Worm (Caenorhabditis elegans): ENCODE data around the gene ZK1307.2.

ZK1307.2 gene

ce11 chrII:9668959-9669358 lies 15.2 kb upstream of the ZK1307.2 start, which contains the start of gene taf-8 (continued):
- TF ChIP-seq nhr-20 (tag; optimal IDR thresholded peaks at IDR 0.05) (peak; percentile 79), elt-3 (tag; optimal IDR thresholded peaks at IDR 0.05) (peak in 1 of 6 experiments; percentile 6), ztf-11 (tag; optimal IDR thresholded peaks at IDR 0.05) (peak in 1 of 2 experiments; percentile 34), lin-15B (tag; optimal IDR thresholded peaks at IDR 0.05) (peak; percentile 24), lin-14 (GFP tag; optimal IDR thresholded peaks at IDR 0.05) (peak; percentile 71), hlh-17 (GFP tag; optimal IDR thresholded peaks at IDR 0.05; ENCODE audit: borderline replicate concordance) (no peak)

DNA sequence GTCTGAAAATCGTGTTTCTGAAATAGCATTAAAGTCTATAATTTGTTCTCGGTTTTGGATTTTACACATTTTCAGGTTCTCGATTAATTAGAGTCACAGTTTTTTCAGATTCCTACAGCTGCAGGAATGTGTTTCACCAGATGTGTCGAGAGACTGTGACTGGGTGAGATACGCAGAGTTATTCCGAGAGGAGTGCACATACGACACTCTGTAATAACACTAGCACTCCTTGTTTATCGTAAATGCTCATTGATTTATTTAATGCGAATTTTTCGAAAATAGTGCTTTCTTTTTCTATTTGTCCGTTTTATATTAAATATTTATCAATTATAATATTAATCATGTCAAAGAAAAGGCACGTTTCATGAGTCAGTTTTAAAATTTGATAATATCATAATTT lies 13.6 kb upstream of the ZK1307.2 start, which contains the start of gene ZK1320.11:
Gene ZK1320.11, plus strand, starts transcription at position 243 of the 400 bp plus-strand sequence.
- no peak for TF ChIP-seq nhr-28 (tag; optimal IDR thresholded peaks at IDR 0.05)
- TF ChIP-seq nhr-71 (tag; optimal IDR thresholded peaks at IDR 0.05) = peak; percentile 25
- no peak for TF ChIP-seq dsc-1 (tag; optimal IDR thresholded peaks at IDR 0.05)
- peak; percentile 22 for TF ChIP-seq hlh-4 (tag; optimal IDR thresholded peaks at IDR 0.05)
- peak; percentile 5 for TF ChIP-seq lin-14 (GFP tag; optimal IDR thresholded peaks at IDR 0.05)
- TF ChIP-seq efl-1 (optimal IDR thresholded peaks at IDR 0.05) = peak; percentile 21 to 27
- TF ChIP-seq efl-1 (GFP tag; optimal IDR thresholded peaks at IDR 0.05 in 1 of 2) = no peak
- peak in 1 of 2 experiments; percentile 58 for TF ChIP-seq lsy-2 (tag; optimal IDR thresholded peaks at IDR 0.05)
- peak in 1 of 3 experiments; percentile 9 for TF ChIP-seq ceh-82 (tag; optimal IDR thresholded peaks at IDR 0.05)

ce11 chrII:9665577-9665976 lies 11.8 kb upstream of the ZK1307.2 start, which contains the start of gene ZK1320.5:
ZK1320.5 (minus strand) TSS chrII:9665677.
- TF ChIP-seq unc-30 (tag; optimal IDR thresholded peaks at IDR 0.05) = no peak
- no peak for TF ChIP-seq hlh-17 (GFP tag; optimal IDR thresholded peaks at IDR 0.05; ENCODE audit: borderline replicate concordance)
- no peak for TF ChIP-seq grh-1 (GFP tag; IDR thresholded peaks at IDR 0.05)
- TF ChIP-seq skn-1 (tag; optimal IDR thresholded peaks at IDR 0.05) = no peak
- no peak for TF ChIP-seq ceh-8 (GFP tag; optimal IDR thresholded peaks at IDR 0.05)
- TF ChIP-seq unc-98 (GFP tag; IDR thresholded peaks at IDR 0.05) = no peak
- TF ChIP-seq pag-3 (tag; optimal IDR thresholded peaks at IDR 0.05; ENCODE audit: borderline replicate concordance, insufficient read depth) = no peak
- TF ChIP-seq hlh-4 (tag; optimal IDR thresholded peaks at IDR 0.05) = no peak
- TF ChIP-seq lin-14 (GFP tag; optimal IDR thresholded peaks at IDR 0.05) = peak; percentile 15
- no peak for TF ChIP-seq tbx-2 (tag; optimal IDR thresholded peaks at IDR 0.05)
- TF ChIP-seq lin-39 (tag; optimal IDR thresholded peaks at IDR 0.05) = no peak
- no peak for TF ChIP-seq ceh-63 (GFP tag; optimal IDR thresholded peaks at IDR 0.05)
- no peak for TF ChIP-seq ets-5 (GFP tag; IDR thresholded peaks at IDR 0.05)
- TF ChIP-seq nhr-28 (tag; optimal IDR thresholded peaks at IDR 0.05) = no peak
- TF ChIP-seq nhr-12 (tag; optimal IDR thresholded peaks at IDR 0.05) = no peak
- TF ChIP-seq rnt-1 (tag; optimal IDR thresholded peaks at IDR 0.05) = no peak
- peak; percentile 38 for TF ChIP-seq fkh-8 (tag; optimal IDR thresholded peaks at IDR 0.05)
- TF ChIP-seq fos-1 (tag; optimal IDR thresholded peaks at IDR 0.05) = no peak
- TF ChIP-seq nhr-71 (tag; optimal IDR thresholded peaks at IDR 0.05) = peak; percentile 22

ce11 chrII:9662797-9663196 lies 9.0 kb upstream of the ZK1307.2 start, which contains the start of gene cyp-13A10:
cyp-13A10 (minus strand) TSS chrII:9662884.
- TF ChIP-seq mab-9 (GFP tag; IDR thresholded peaks at IDR 0.05) = no peak
- no peak for TF ChIP-seq unc-98 (GFP tag; IDR thresholded peaks at IDR 0.05)
- TF ChIP-seq nhr-19 (GFP tag; conservative IDR thresholded peaks at IDR 0.05) = no peak
- peak in 1 of 6 experiments; percentile 38 for TF ChIP-seq elt-3 (tag; optimal IDR thresholded peaks at IDR 0.05)
- TF ChIP-seq nhr-11 (tag; optimal IDR thresholded peaks at IDR 0.05) = no peak
- TF ChIP-seq nhr-90 (tag; optimal IDR thresholded peaks at IDR 0.05; ENCODE audit: poor library complexity) = no peak
- TF ChIP-seq ama-1 (optimal IDR thresholded peaks at IDR 0.05) = no peak
- TF ChIP-seq irx-1 (tag; optimal IDR thresholded peaks at IDR 0.05) = no peak
- TF ChIP-seq elt-2 (tag; optimal IDR thresholded peaks at IDR 0.05) = no peak
- peak; percentile 10 for TF ChIP-seq lin-14 (GFP tag; optimal IDR thresholded peaks at IDR 0.05)
- TF ChIP-seq zip-4 (GFP tag; optimal IDR thresholded peaks at IDR 0.05) = no peak
- TF ChIP-seq nhr-85 (tag) = peak; percentile 66
- no peak for TF ChIP-seq lin-39 (tag; optimal IDR thresholded peaks at IDR 0.05)
- no peak for TF ChIP-seq nhr-76 (tag; optimal IDR thresholded peaks at IDR 0.05)
- TF ChIP-seq blmp-1 (tag; optimal IDR thresholded peaks at IDR 0.05) = peak; percentile 26
- no peak for TF ChIP-seq hpl-2 (GFP tag; optimal IDR thresholded peaks at IDR 0.05)
- peak; percentile 18 for TF ChIP-seq nhr-71 (tag; optimal IDR thresholded peaks at IDR 0.05)
- TF ChIP-seq nhr-20 (tag; optimal IDR thresholded peaks at IDR 0.05) = peak; percentile 47
- TF ChIP-seq jun-1 (tag; optimal IDR thresholded peaks at IDR 0.05) = no peak
- TF ChIP-seq lin-13 (GFP tag; optimal IDR thresholded peaks at IDR 0.05) = no peak
- no peak for TF ChIP-seq nhr-77 (tag; optimal IDR thresholded peaks at IDR 0.05)
- TF ChIP-seq C16A3.4 (tag; optimal IDR thresholded peaks at IDR 0.05) = no peak
- TF ChIP-seq nhr-47 (tag; optimal IDR thresholded peaks at IDR 0.05) = no peak
- no peak for TF ChIP-seq fkh-8 (tag; optimal IDR thresholded peaks at IDR 0.05)

Data from whole organism, L1 larva.